Worm (Caenorhabditis elegans): ENCODE results near the gene ugt-36.

DNA sequence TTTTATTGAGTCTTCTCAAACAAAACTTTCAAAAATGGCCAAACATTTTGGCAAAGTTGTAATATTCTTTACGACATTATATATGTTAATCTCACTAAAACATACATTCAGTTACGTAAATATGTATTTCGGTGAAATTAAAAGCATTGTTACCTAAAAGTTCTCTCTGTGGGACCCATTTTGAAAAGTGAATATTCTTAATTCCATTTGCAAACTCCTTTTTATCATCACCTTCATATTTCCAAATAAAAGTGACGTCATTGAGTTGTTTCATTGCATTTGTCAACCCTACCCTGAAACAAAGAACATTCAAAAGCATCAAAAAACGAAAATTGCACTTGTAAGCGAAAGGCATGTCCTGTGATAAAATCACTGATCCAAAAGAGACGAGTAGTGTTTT lies 26.4 kb upstream of the ugt-36 start:
- TF ChIP-seq him-1 (tag; optimal IDR thresholded peaks at IDR 0.05), result no peak
- no peak for TF ChIP-seq dao-5 (tag; optimal IDR thresholded peaks at IDR 0.05)
- TF ChIP-seq W03F9.2 (tag; optimal IDR thresholded peaks at IDR 0.05), result no peak

All from whole organism, L4/young adult.